Worm (Caenorhabditis elegans): Measurements from ENCODE around the gene B0524.5.

The B0524.5 gene

DNA sequence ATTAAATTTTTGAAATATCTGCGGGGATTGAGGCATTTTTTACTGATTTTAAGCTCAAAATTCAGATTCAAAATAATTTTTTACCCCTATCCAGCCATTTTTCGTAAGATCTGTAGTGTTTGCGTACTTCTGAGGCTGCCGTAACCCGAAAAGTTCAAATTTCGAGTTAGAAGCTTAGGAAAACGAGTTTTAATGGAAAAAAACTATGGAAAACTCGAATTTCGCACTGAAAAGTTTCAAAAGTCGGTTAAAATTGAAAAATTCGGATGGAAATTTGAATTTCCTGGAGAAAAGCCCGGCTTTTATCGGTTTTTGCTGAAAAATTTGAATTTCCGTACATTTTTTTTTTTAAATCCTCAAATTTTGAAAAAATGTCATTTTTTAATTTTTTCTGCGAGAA lies 10.3 kb upstream of the B0524.5 start:
- TF ChIP-seq odd-2 (tag; optimal IDR thresholded peaks at IDR 0.05) (no peak), unc-86 (tag; optimal IDR thresholded peaks at IDR 0.05) (no peak), ztf-16 (tag; optimal IDR thresholded peaks at IDR 0.05) (no peak), hlh-6 (tag; optimal IDR thresholded peaks at IDR 0.05) (no peak), K02D7.2 (tag; optimal IDR thresholded peaks at IDR 0.05) (no peak), sox-4 (tag; optimal IDR thresholded peaks at IDR 0.05) (no peak), elt-4 (tag; optimal IDR thresholded peaks at IDR 0.05) (no peak), unc-55 (GFP tag; optimal IDR thresholded peaks at IDR 0.05) (no peak), pat-9 (tag; optimal IDR thresholded peaks at IDR 0.05) (no peak), fkh-6 (tag; optimal IDR thresholded peaks at IDR 0.05) (no peak), ceh-34 (tag; optimal IDR thresholded peaks at IDR 0.05) (no peak), gmeb-2 (tag; optimal IDR thresholded peaks at IDR 0.05) (no peak), sdc-2 (tag; optimal IDR thresholded peaks at IDR 0.05) (no peak), mec-3 (tag; optimal IDR thresholded peaks at IDR 0.05; ENCODE audit: borderline replicate concordance) (no peak), ttx-3 (tag; optimal IDR thresholded peaks at IDR 0.05) (no peak), ceh-22 (tag; optimal IDR thresholded peaks at IDR 0.05) (no peak), T23F11.4 (GFP tag; optimal IDR thresholded peaks at IDR 0.05) (no peak), ama-1 (optimal IDR thresholded peaks at IDR 0.05) (no peak), lin-11 (tag; optimal IDR thresholded peaks at IDR 0.05) (no peak)

DNA sequence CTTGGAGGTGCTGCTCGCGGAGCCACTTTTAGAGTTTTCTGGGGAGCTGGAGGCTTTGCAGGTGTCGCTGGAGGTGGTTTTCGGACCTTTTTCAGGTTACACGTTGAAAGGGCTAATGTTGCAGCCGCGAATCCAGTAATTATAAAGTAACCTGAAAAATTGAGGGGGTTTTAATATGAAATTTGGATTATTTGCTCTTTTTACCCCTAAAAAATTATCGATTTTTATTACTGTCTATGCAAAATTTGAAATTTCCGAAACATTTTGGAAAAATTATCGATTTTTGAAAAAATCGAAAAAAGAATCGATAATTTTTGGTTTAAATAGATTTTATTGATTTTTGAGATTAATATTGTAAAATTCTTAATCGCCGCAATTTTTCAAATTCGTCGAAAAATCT lies 285 bp downstream of the B0524.5 start:
- TF ChIP-seq pros-1 (tag; optimal IDR thresholded peaks at IDR 0.05) (no peak), dve-1 (tag; optimal IDR thresholded peaks at IDR 0.05) (no peak), sox-2 (GFP tag; IDR thresholded peaks at IDR 0.05) (no peak), hlh-15 (tag; optimal IDR thresholded peaks at IDR 0.05) (no peak), ceh-45 (GFP tag; IDR thresholded peaks at IDR 0.05) (no peak), unc-42 (tag; optimal IDR thresholded peaks at IDR 0.05) (no peak), K02D7.2 (tag; optimal IDR thresholded peaks at IDR 0.05) (no peak), lim-6 (tag; optimal IDR thresholded peaks at IDR 0.05) (no peak), gmeb-2 (tag; optimal IDR thresholded peaks at IDR 0.05) (no peak), C38D4.7 (GFP tag; optimal IDR thresholded peaks at IDR 0.05) (no peak), ztf-16 (tag; optimal IDR thresholded peaks at IDR 0.05) (no peak), hlh-8 (tag; optimal IDR thresholded peaks at IDR 0.05) (no peak), pat-9 (tag; optimal IDR thresholded peaks at IDR 0.05) (no peak)

- peak; percentile 80 for TF ChIP-seq ceh-48 (tag; optimal IDR thresholded peaks at IDR 0.05)
These were observed 1.5 kb downstream of the B0524.5 start for ce11 chrIII:1892147-1892546.

ce11 chrIII:1887354-1887753 lies 6.3 kb downstream of the B0524.5 start, which contains the start of gene B0524.3:
Gene B0524.3 (plus strand): TSS chrIII:1887654.
- no peak for TF ChIP-seq pat-9 (tag; optimal IDR thresholded peaks at IDR 0.05)

DNA sequence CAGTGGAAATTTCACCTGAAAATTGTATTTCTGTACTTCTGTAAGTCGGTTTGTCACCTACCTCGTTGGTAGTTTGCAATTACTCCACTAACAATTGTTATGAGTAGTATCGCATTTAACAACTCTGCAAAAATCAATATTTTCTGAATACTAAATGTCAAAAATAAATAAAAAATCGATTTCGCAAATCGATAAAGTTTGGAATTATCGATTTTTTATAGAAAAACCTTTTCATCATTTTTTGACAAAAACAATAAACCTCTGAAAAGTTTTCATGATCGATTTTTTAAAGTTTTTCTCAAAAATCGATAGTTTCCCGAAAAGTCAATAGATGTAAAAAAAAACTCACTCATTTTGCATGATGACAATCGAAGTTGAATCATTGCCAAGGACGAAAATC lies 6.8 kb downstream of the B0524.5 start:
- TF ChIP-seq lim-6 (tag; optimal IDR thresholded peaks at IDR 0.05) = no peak
- TF ChIP-seq elt-2 (tag; optimal IDR thresholded peaks at IDR 0.05) = no peak
- no peak for TF ChIP-seq pha-4 (tag; optimal IDR thresholded peaks at IDR 0.05)
- no peak for TF ChIP-seq ceh-31 (tag; optimal IDR thresholded peaks at IDR 0.05)
- no peak for TF ChIP-seq nhr-11 (tag; optimal IDR thresholded peaks at IDR 0.05)
- no peak for TF ChIP-seq ceh-30 (tag; optimal IDR thresholded peaks at IDR 0.05)
- TF ChIP-seq dve-1 (tag; optimal IDR thresholded peaks at IDR 0.05) = no peak
- no peak for TF ChIP-seq ahr-1 (tag; optimal IDR thresholded peaks at IDR 0.05)
- TF ChIP-seq ceh-22 (tag; optimal IDR thresholded peaks at IDR 0.05) = no peak

- TF ChIP-seq lin-11 (tag; optimal IDR thresholded peaks at IDR 0.05) (no peak), gmeb-2 (tag; optimal IDR thresholded peaks at IDR 0.05) (no peak), K09A11.1 (tag; optimal IDR thresholded peaks at IDR 0.05; ENCODE audit: insufficient read depth) (no peak), ets-4 (tag; optimal IDR thresholded peaks at IDR 0.05) (no peak), C08G9.2 (tag; optimal IDR thresholded peaks at IDR 0.05) (no peak), ceh-48 (tag; optimal IDR thresholded peaks at IDR 0.05) (no peak), ceh-9 (tag; optimal IDR thresholded peaks at IDR 0.05) (no peak), rnt-1 (tag; optimal IDR thresholded peaks at IDR 0.05) (no peak), eyg-1 (tag; optimal IDR thresholded peaks at IDR 0.05) (no peak), ttx-3 (tag; optimal IDR thresholded peaks at IDR 0.05) (no peak), tbx-7 (tag; optimal IDR thresholded peaks at IDR 0.05) (no peak), npax-4 (tag; optimal IDR thresholded peaks at IDR 0.05) (no peak), ceh-30 (tag; optimal IDR thresholded peaks at IDR 0.05) (no peak), pqm-1 (tag; optimal IDR thresholded peaks at IDR 0.05) (no peak)
These were observed 11.0 kb downstream of the B0524.5 start for ce11 chrIII:1882678-1883077.

All from whole organism, late embryonic.